Worm (Caenorhabditis elegans) whole organism, mixed stage, embryonic: ENCODE results near the gene slcr-46.2.

ENCODE experiments used
- ces-1 ChIP-seq: fragments of 150-350 bp; optimal IDR thresholded peaks from 2 replicates; lab custom pipeline; 2014; ENCODE audit warnings: missing biosample characterization, missing genetic modification reagents, missing genetic modification characterization
- lin-13 ChIP-seq: fragments of 150-350 bp; optimal IDR thresholded peaks from 2 replicates; lab custom pipeline; 2014; ENCODE audit warnings: missing biosample characterization, missing genetic modification characterization
- mep-1 ChIP-seq: fragments of 150-350 bp; optimal IDR thresholded peaks from 2 replicates; lab custom pipeline; 2017; ENCODE audit warnings: missing biosample characterization, missing genetic modification reagents, missing genetic modification characterization, inconsistent platforms
- nhr-2 ChIP-seq: fragments of 150-350 bp; optimal IDR thresholded peaks from 2 replicates; lab custom pipeline; 2014; ENCODE audit warnings: missing biosample characterization, missing genetic modification characterization
- pha-4 ChIP-seq: fragments of 150-350 bp; optimal IDR thresholded peaks from 2 replicates; lab custom pipeline; 2018; ENCODE audit warnings: missing biosample characterization, missing genetic modification reagents, missing genetic modification characterization
- sptf-1 ChIP-seq: sonication (generic microtip); optimal IDR thresholded peaks from 2 replicates; lab custom pipeline; 2017; ENCODE audit warnings: mild to moderate bottlenecking, missing genetic modification characterization, moderate library complexity, missing compliant biosample characterization
- tbx-8 ChIP-seq: fragments of 200-800 bp; sonication (Bioruptor generic); optimal IDR thresholded peaks from 2 replicates; lab custom pipeline; 2018; ENCODE audit warnings: mild to moderate bottlenecking, missing genetic modification characterization, moderate library complexity, missing compliant biosample characterization
- unc-120 ChIP-seq: sonication (generic microtip); optimal IDR thresholded peaks from 2 replicates; lab custom pipeline; 2017; ENCODE audit warnings: missing genetic modification characterization, missing compliant biosample characterization; ENCODE audit not compliant: poor library complexity, severe bottlenecking
- unc-39 ChIP-seq: fragments of 150-350 bp; optimal IDR thresholded peaks from 2 replicates; lab custom pipeline; 2014; ENCODE audit warnings: missing biosample characterization, missing genetic modification characterization
- ztf-11 ChIP-seq: fragments of 150-350 bp; optimal IDR thresholded peaks from 2 replicates; lab custom pipeline; 2014; ENCODE audit warnings: missing biosample characterization, missing genetic modification characterization

DNA sequence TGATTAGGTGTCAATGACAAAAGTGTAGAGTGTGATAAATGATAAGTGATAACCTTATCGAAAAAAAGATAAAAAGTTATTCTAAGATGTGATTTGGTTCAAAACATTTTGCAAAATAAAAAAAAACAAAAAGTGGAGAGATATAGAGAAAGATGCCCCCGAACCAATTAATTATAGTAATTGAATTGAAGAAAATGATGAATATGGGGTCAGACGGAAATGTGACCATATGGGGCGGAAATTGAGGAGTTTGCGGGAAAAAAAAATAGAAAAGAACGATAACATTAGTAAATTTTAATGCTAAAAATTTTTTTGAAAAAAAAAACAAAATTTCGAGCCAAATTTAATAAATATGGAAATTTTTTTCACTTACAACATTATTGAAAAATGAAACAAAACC, 35.4 kb downstream of the slcr-46.2 start:
- no peak for TF ChIP-seq tbx-8
- TF ChIP-seq mep-1: no peak
- no peak for TF ChIP-seq unc-39 (tag; lab: Kevin White, UChicago)
- TF ChIP-seq ztf-11 (tag; lab: Kevin White, UChicago): no peak
- TF ChIP-seq ces-1: peak; percentile 88
- no peak for TF ChIP-seq nhr-2 (tag; lab: Kevin White, UChicago)
- TF ChIP-seq unc-120 (tag; lab: Kevin White, UChicago): no peak
- no peak for TF ChIP-seq pha-4 (tag; lab: Kevin White, UChicago)
- TF ChIP-seq lin-13: no peak
- TF ChIP-seq sptf-1 (tag; lab: Kevin White, UChicago): no peak
